Fruit fly (Drosophila melanogaster): Measurements from ENCODE around the gene Chchd2.

Gene Chchd2

dm6 chrX:17181264-17182198 lies 32.7 kb downstream of the Chchd2 start:
- TF ChIP-seq foxo (GFP tag; optimal IDR thresholded peaks at IDR 0.05) (peak in 1 of 2 experiments; percentile 14), usp (GFP tag; optimal IDR thresholded peaks at IDR 0.05) (no peak), psq (GFP tag; optimal IDR thresholded peaks at IDR 0.05) (peak; percentile 23), Jra (GFP tag; optimal IDR thresholded peaks at IDR 0.05) (no peak), Dfd (GFP tag; optimal IDR thresholded peaks at IDR 0.05) (peak; percentile 75), jim (GFP tag; optimal IDR thresholded peaks at IDR 0.05) (no peak), OdsH (GFP tag; optimal IDR thresholded peaks at IDR 0.05) (peak; percentile 26), HLH106 (tag; optimal IDR thresholded peaks at IDR 0.05) (peak; percentile 45), Sp1 (GFP tag; optimal IDR thresholded peaks at IDR 0.05) (peak; percentile 46), rgr (GFP tag; optimal IDR thresholded peaks at IDR 0.05) (peak; percentile 9)

dm6 chrX:17183486-17183885 lies 34.7 kb downstream of the Chchd2 start:
- TF ChIP-seq OdsH (GFP tag; optimal IDR thresholded peaks at IDR 0.05) (no peak), Hr83 (GFP tag; optimal IDR thresholded peaks at IDR 0.05; ENCODE audit: poor library complexity, severe bottlenecking) (peak; percentile 61)

- no peak for TF ChIP-seq Sp1 (GFP tag; optimal IDR thresholded peaks at IDR 0.05)
- TF ChIP-seq dl (GFP tag; optimal IDR thresholded peaks at IDR 0.05; ENCODE audit: insufficient read depth in 1 of 2, partially characterized antibody in 2 of 2) = no peak
- no peak for TF ChIP-seq Jra (GFP tag; optimal IDR thresholded peaks at IDR 0.05)
- TF ChIP-seq Dif (GFP tag; optimal IDR thresholded peaks at IDR 0.05; ENCODE audit: partially characterized antibody) = no peak
- no peak for TF ChIP-seq dsf (GFP tag; optimal IDR thresholded peaks at IDR 0.05; ENCODE audit: borderline replicate concordance)
- no peak for TF ChIP-seq CG9705 (GFP tag; optimal IDR thresholded peaks at IDR 0.05)
- no peak for TF ChIP-seq psq (GFP tag; optimal IDR thresholded peaks at IDR 0.05)
- no peak for TF ChIP-seq fru (GFP tag; optimal IDR thresholded peaks at IDR 0.05)
- no peak for TF ChIP-seq HLH106 (tag; optimal IDR thresholded peaks at IDR 0.05)
- TF ChIP-seq Hr83 (GFP tag; optimal IDR thresholded peaks at IDR 0.05; ENCODE audit: poor library complexity, severe bottlenecking) = no peak
- TF ChIP-seq jim (GFP tag; optimal IDR thresholded peaks at IDR 0.05) = no peak
- no peak for TF ChIP-seq Rel (GFP tag; optimal IDR thresholded peaks at IDR 0.05)
- TF ChIP-seq Rel (tag; optimal IDR thresholded peaks at IDR 0.05) = no peak
- no peak for TF ChIP-seq foxo (GFP tag; optimal IDR thresholded peaks at IDR 0.05)
- no peak for TF ChIP-seq GATAd (GFP tag; optimal IDR thresholded peaks at IDR 0.05)
Measured at dm6 chrX:17186432-17186831, 37.6 kb downstream of the Chchd2 start.

dm6 chrX:17187495-17187894 lies 38.7 kb downstream of the Chchd2 start:
- no peak for TF ChIP-seq Mio (GFP tag; optimal IDR thresholded peaks at IDR 0.05)
- TF ChIP-seq ey (GFP tag; optimal IDR thresholded peaks at IDR 0.05) = no peak
- TF ChIP-seq br (GFP tag; optimal IDR thresholded peaks at IDR 0.05) = no peak
- no peak for TF ChIP-seq Vsx2 (GFP tag; optimal IDR thresholded peaks at IDR 0.05; ENCODE audit: partially characterized antibody)
- TF ChIP-seq dmrt93B (GFP tag; optimal IDR thresholded peaks at IDR 0.05) = no peak
- no peak for TF ChIP-seq jim (GFP tag; optimal IDR thresholded peaks at IDR 0.05)
- TF ChIP-seq brk (GFP tag; optimal IDR thresholded peaks at IDR 0.05) = no peak
- no peak for TF ChIP-seq Abd-B (GFP tag; optimal IDR thresholded peaks at IDR 0.05)
- TF ChIP-seq N (GFP tag; optimal IDR thresholded peaks at IDR 0.05) = no peak
- no peak for TF ChIP-seq dsf (GFP tag; optimal IDR thresholded peaks at IDR 0.05; ENCODE audit: borderline replicate concordance)
- peak; percentile 20 for TF ChIP-seq OdsH (GFP tag; optimal IDR thresholded peaks at IDR 0.05)
- TF ChIP-seq rgr (GFP tag; optimal IDR thresholded peaks at IDR 0.05) = peak; percentile 32
- TF ChIP-seq Jra (GFP tag; optimal IDR thresholded peaks at IDR 0.05) = no peak
- TF ChIP-seq GATAd (GFP tag; optimal IDR thresholded peaks at IDR 0.05) = no peak
- no peak for TF ChIP-seq lola (GFP tag; optimal IDR thresholded peaks at IDR 0.05)
- no peak for TF ChIP-seq Hr83 (GFP tag; optimal IDR thresholded peaks at IDR 0.05; ENCODE audit: poor library complexity, severe bottlenecking)
- no peak for TF ChIP-seq dl (GFP tag; optimal IDR thresholded peaks at IDR 0.05; ENCODE audit: insufficient read depth in 1 of 2, partially characterized antibody in 2 of 2)
- TF ChIP-seq psq (GFP tag; optimal IDR thresholded peaks at IDR 0.05) = peak; percentile 36
- TF ChIP-seq CrebA (GFP tag; optimal IDR thresholded peaks at IDR 0.05; ENCODE audit: borderline replicate concordance) = no peak
- TF ChIP-seq Myc (optimal IDR thresholded peaks at IDR 0.05) = no peak
- TF ChIP-seq woc (GFP tag; optimal IDR thresholded peaks at IDR 0.05) = no peak
- TF ChIP-seq Sp1 (GFP tag; optimal IDR thresholded peaks at IDR 0.05) = no peak
- no peak for TF ChIP-seq Dfd (GFP tag; optimal IDR thresholded peaks at IDR 0.05)
- TF ChIP-seq CG32264 (GFP tag; optimal IDR thresholded peaks at IDR 0.05) = no peak
- TF ChIP-seq tai (GFP tag; optimal IDR thresholded peaks at IDR 0.05) = no peak
- no peak for TF ChIP-seq sage (GFP tag; optimal IDR thresholded peaks at IDR 0.05)
- peak; percentile 16 for TF ChIP-seq h (GFP tag; optimal IDR thresholded peaks at IDR 0.05)
- TF ChIP-seq pan (optimal IDR thresholded peaks at IDR 0.05) = no peak

All from whole organism, wandering third instar larva.